Worm (Caenorhabditis elegans) whole organism, L1 larva: ENCODE measurements around the gene ZK632.14.

Experiments
- F16B12.6 ChIP-seq: fragments of 150-350 bp; optimal IDR thresholded peaks from 2 replicates; lab custom pipeline; 2014; ENCODE audit warnings: missing biosample characterization, missing genetic modification characterization
- Y116A8C.19 ChIP-seq: sonication (generic microtip); optimal IDR thresholded peaks from 2 replicates; lab custom pipeline; 2016; ENCODE audit warnings: missing compliant biosample characterization, missing genetic modification characterization, borderline replicate concordance
- aha-1 ChIP-seq: fragments of 150-350 bp; optimal IDR thresholded peaks from 2 replicates; lab custom pipeline; 2014; ENCODE audit warnings: missing biosample characterization, missing genetic modification characterization
- ceh-63 ChIP-seq: fragments of 200-800 bp; sonication (Bioruptor generic); optimal IDR thresholded peaks from 2 replicates; lab custom pipeline; 2018; ENCODE audit warnings: mild to moderate bottlenecking, missing genetic modification characterization, missing compliant biosample characterization
- ceh-8 ChIP-seq: fragments of 200-800 bp; sonication (Bioruptor generic); optimal IDR thresholded peaks from 2 replicates; lab custom pipeline; 2018; ENCODE audit warnings: mild to moderate bottlenecking, missing genetic modification characterization, moderate library complexity, missing compliant biosample characterization
- ceh-82 ChIP-seq, 3 experiments: fragments of 150-350 bp in 1 of 3; sonication (generic microtip) in 2 of 3; optimal IDR thresholded peaks; 2 replicates each; lab custom pipeline; 2014 to 2017; ENCODE audit warnings: missing biosample characterization in 3 of 3, missing genetic modification characterization in 3 of 3
- dpl-1 ChIP-seq, 3 experiments: fragments of 150-350 bp in 2 of 3; sonication (generic microtip) in 1 of 3; optimal IDR thresholded peaks; 2 replicates each; lab custom pipeline; 2014 to 2017; ENCODE audit warnings: missing biosample characterization in 3 of 3, missing genetic modification characterization in 3 of 3, missing genetic modification reagents in 3 of 3
- dsc-1 ChIP-seq: sonication (generic microtip); optimal IDR thresholded peaks from 2 replicates; lab custom pipeline; 2016; ENCODE audit warnings: mild to moderate bottlenecking, missing genetic modification characterization, missing compliant biosample characterization
- efl-1 ChIP-seq, 4 experiments: fragments of 150-350 bp; optimal IDR thresholded peaks in 3 of 4; peaks in 1 of 4; 1 replicate in 1 of 4; 2 replicates in 3 of 4; lab custom pipeline; 2014; ENCODE audit warnings: missing biosample characterization in 2 of 4, missing genetic modification characterization in 2 of 4, missing genetic modification reagents in 2 of 4
- efl-3 ChIP-seq: fragments of 200-800 bp; sonication (Bioruptor generic); optimal IDR thresholded peaks from 2 replicates; lab custom pipeline; 2018; ENCODE audit warnings: mild to moderate bottlenecking, missing genetic modification characterization, missing compliant biosample characterization
- elt-3 ChIP-seq, 6 experiments: fragments of 150-350 bp in 1 of 6; sonication (generic microtip); optimal IDR thresholded peaks; 2 replicates each; lab custom pipeline; 2017 to 2018; ENCODE audit warnings: missing biosample characterization in 6 of 6, missing genetic modification characterization in 6 of 6, inconsistent platforms in 1 of 6
- ets-5 ChIP-seq: fragments of 200-800 bp; sonication (Bioruptor generic); IDR thresholded peaks from 2 replicates; pipeline ENCODE4 v1.3.6; 2022; ENCODE audit warnings: missing genetic modification characterization, missing compliant biosample characterization
- fkh-4 ChIP-seq: sonication (generic microtip); optimal IDR thresholded peaks from 2 replicates; lab custom pipeline; 2016; ENCODE audit warnings: missing compliant biosample characterization, missing genetic modification characterization, borderline replicate concordance
- hpl-2 ChIP-seq: fragments of 150-350 bp; optimal IDR thresholded peaks from 2 replicates; lab custom pipeline; 2014; ENCODE audit warnings: missing biosample characterization, missing genetic modification reagents, missing genetic modification characterization
- lin-13 ChIP-seq: fragments of 150-350 bp; optimal IDR thresholded peaks from 2 replicates; lab custom pipeline; 2014; ENCODE audit warnings: missing biosample characterization, missing genetic modification reagents, missing genetic modification characterization
- lin-14 ChIP-seq: fragments of 200-800 bp; sonication (Bioruptor generic); optimal IDR thresholded peaks from 2 replicates; lab custom pipeline; 2018; ENCODE audit warnings: mild to moderate bottlenecking, missing genetic modification characterization, moderate library complexity, missing compliant biosample characterization
- mab-9 ChIP-seq: fragments of 200-800 bp; sonication (Bioruptor generic); IDR thresholded peaks from 2 replicates; pipeline ENCODE4 v1.3.6; 2022; ENCODE audit warnings: missing genetic modification reagents, missing genetic modification characterization, missing compliant biosample characterization
- mef-2 ChIP-seq: fragments of 150-350 bp; optimal IDR thresholded peaks from 2 replicates; lab custom pipeline; 2014; ENCODE audit warnings: missing biosample characterization, missing genetic modification characterization
- mep-1 ChIP-seq: fragments of 150-350 bp; optimal IDR thresholded peaks from 2 replicates; lab custom pipeline; 2014; ENCODE audit warnings: missing biosample characterization, missing genetic modification characterization
- nhr-12 ChIP-seq: sonication (generic microtip); optimal IDR thresholded peaks from 2 replicates; lab custom pipeline; 2017; ENCODE audit warnings: missing biosample characterization, missing genetic modification characterization
- nhr-19 ChIP-seq: fragments of 200-800 bp; sonication (Bioruptor generic); conservative IDR thresholded peaks from 2 replicates; pipeline ENCODE4 v1.3.6; 2022; ENCODE audit warnings: missing genetic modification characterization, missing compliant biosample characterization
- nhr-237 ChIP-seq: fragments of 150-350 bp; optimal IDR thresholded peaks from 2 replicates; lab custom pipeline; 2014; ENCODE audit warnings: missing biosample characterization, missing genetic modification characterization
- nhr-76 ChIP-seq: sonication (generic microtip); optimal IDR thresholded peaks from 2 replicates; lab custom pipeline; 2017; ENCODE audit warnings: missing biosample characterization, missing genetic modification characterization
- pag-3 ChIP-seq: sonication (generic microtip); optimal IDR thresholded peaks from 2 replicates; lab custom pipeline; 2017; ENCODE audit warnings: missing genetic modification characterization, mild to moderate bottlenecking, missing compliant biosample characterization, antibody characterized with exemption, borderline replicate concordance; ENCODE audit not compliant: insufficient read depth
- pax-3 ChIP-seq: fragments of 200-800 bp; sonication (Bioruptor generic); optimal IDR thresholded peaks from 2 replicates; lab custom pipeline; 2018; ENCODE audit warnings: mild to moderate bottlenecking, missing genetic modification characterization, moderate library complexity, missing compliant biosample characterization
- pqm-1 ChIP-seq: sonication (generic microtip); optimal IDR thresholded peaks from 3 replicates; lab custom pipeline; 2017; ENCODE audit warnings: missing biosample characterization, missing genetic modification characterization
- skn-1 ChIP-seq: fragments of 150-350 bp; optimal IDR thresholded peaks from 2 replicates; lab custom pipeline; 2014; ENCODE audit warnings: missing biosample characterization, missing genetic modification characterization
- snu-23 ChIP-seq: sonication (generic microtip); optimal IDR thresholded peaks from 2 replicates; lab custom pipeline; 2016; ENCODE audit warnings: missing genetic modification characterization, missing compliant biosample characterization
- tlp-1 ChIP-seq: fragments of 150-350 bp; optimal IDR thresholded peaks from 2 replicates; lab custom pipeline; 2014; ENCODE audit warnings: missing biosample characterization, missing genetic modification characterization
- unc-30 ChIP-seq: sonication (generic microtip); optimal IDR thresholded peaks from 2 replicates; lab custom pipeline; 2017; ENCODE audit warnings: missing biosample characterization, missing genetic modification characterization
- unc-62 ChIP-seq: fragments of 150-350 bp; optimal IDR thresholded peaks from 2 replicates; lab custom pipeline; 2014; ENCODE audit warnings: missing biosample characterization, missing genetic modification reagents, missing genetic modification characterization
- unc-86 ChIP-seq: sonication (generic microtip); optimal IDR thresholded peaks from 2 replicates; lab custom pipeline; 2016; ENCODE audit warnings: missing genetic modification characterization, missing compliant biosample characterization
- unc-98 ChIP-seq: fragments of 200-800 bp; sonication (Bioruptor generic); IDR thresholded peaks from 2 replicates; pipeline ENCODE4 v1.3.6; 2022; ENCODE audit warnings: missing genetic modification characterization, missing compliant biosample characterization
- zag-1 ChIP-seq: fragments of 150-350 bp; optimal IDR thresholded peaks from 2 replicates; lab custom pipeline; 2014; ENCODE audit warnings: missing biosample characterization, missing genetic modification characterization
- ztf-11 ChIP-seq, 2 experiments: sonication (generic microtip); optimal IDR thresholded peaks; 2 replicates each; lab custom pipeline; 2016 to 2017; ENCODE audit warnings: missing genetic modification characterization in 2 of 2, missing biosample characterization in 1 of 2, missing compliant biosample characterization in 1 of 2

ZK632.14 gene

ce11 chrIII:9850877-9851276 is 37.6 kb downstream of the ZK632.14 start (continued):
- TF ChIP-seq pqm-1 (tag; lab: Kevin White, UChicago) (no peak), dpl-1 (GFP tag; optimal IDR thresholded peaks at IDR 0.05; lab: Kevin White, UChicago) (no peak), elt-3 (tag; optimal IDR thresholded peaks at IDR 0.05; lab: Kevin White, UChicago) (no peak), F16B12.6 (tag; lab: Kevin White, UChicago) (no peak), nhr-19 (peak; percentile 10; the same call in 1 of the 2 replicates), nhr-12 (tag; lab: Kevin White, UChicago) (no peak), zag-1 (tag; lab: Kevin White, UChicago) (no peak), nhr-76 (no peak), ceh-8 (GFP tag; lab: Kevin White, UChicago) (no peak), unc-98 (GFP tag; lab: Robert Waterston, UW) (no peak), dsc-1 (tag; lab: Kevin White, UChicago) (no peak), unc-30 (no peak), snu-23 (GFP tag; lab: Kevin White, UChicago) (peak; percentile 5), lin-13 (GFP tag; lab: Kevin White, UChicago) (no peak), mab-9 (GFP tag; lab: Robert Waterston, UW) (no peak), ztf-11 (tag; optimal IDR thresholded peaks at IDR 0.05; lab: Kevin White, UChicago) (no peak), efl-3 (GFP tag; lab: Kevin White, UChicago) (no peak), fkh-4 (tag; lab: Kevin White, UChicago) (no peak), ets-5 (no peak), mef-2 (tag; lab: Kevin White, UChicago) (no peak), ceh-63 (no peak), skn-1 (tag; lab: Kevin White, UChicago) (no peak), tlp-1 (tag; lab: Kevin White, UChicago) (no peak), unc-62 (GFP tag; lab: Kevin White, UChicago) (no peak), hpl-2 (no peak)

ce11 chrIII:9851547-9851946 is 38.3 kb downstream of the ZK632.14 start, which contains the start of gene K11H3.3:
K11H3.3 (plus strand) TSS chrIII:9851854.
- TF ChIP-seq lin-14 (GFP tag; lab: Kevin White, UChicago) = peak; percentile 59
- no peak for TF ChIP-seq pqm-1 (tag; lab: Kevin White, UChicago)
- TF ChIP-seq ceh-82 (tag; optimal IDR thresholded peaks at IDR 0.05; lab: Kevin White, UChicago) = peak in 1 of 3 experiments; percentile 0
- no peak for TF ChIP-seq efl-1 (optimal IDR thresholded peaks at IDR 0.05; lab: Kevin White, UChicago)
- TF ChIP-seq efl-1 (GFP tag; optimal IDR thresholded peaks at IDR 0.05 in 1 of 2; lab: Kevin White, UChicago) = peak in 1 of 2 experiments; percentile 42

ce11 chrIII:9853667-9854620 is 40.7 kb downstream of the ZK632.14 start:
- TF ChIP-seq efl-1 (optimal IDR thresholded peaks at IDR 0.05; lab: Kevin White, UChicago) = no peak
- peak in 1 of 2 experiments; percentile 71 for TF ChIP-seq efl-1 (GFP tag; optimal IDR thresholded peaks at IDR 0.05 in 1 of 2; lab: Kevin White, UChicago)
- TF ChIP-seq aha-1 = no peak
- no peak for TF ChIP-seq nhr-237 (tag; lab: Kevin White, UChicago)

ce11 chrIII:9854960-9855359 is 41.7 kb downstream of the ZK632.14 start:
- no peak for TF ChIP-seq efl-1 (optimal IDR thresholded peaks at IDR 0.05; lab: Kevin White, UChicago)
- peak in 1 of 2 experiments; percentile 68 for TF ChIP-seq efl-1 (GFP tag; optimal IDR thresholded peaks at IDR 0.05 in 1 of 2; lab: Kevin White, UChicago)
- TF ChIP-seq unc-86 = no peak
- TF ChIP-seq pax-3 (tag; lab: Kevin White, UChicago) = no peak
- TF ChIP-seq Y116A8C.19 = no peak
- TF ChIP-seq mep-1 (tag; lab: Kevin White, UChicago) = no peak
- TF ChIP-seq ztf-11 (tag; optimal IDR thresholded peaks at IDR 0.05; lab: Kevin White, UChicago) = no peak
- TF ChIP-seq pag-3 = no peak
